Worm (Caenorhabditis elegans) whole organism, L4 larva: ENCODE results near the gene F20D12.7.
A peak's percentile ranks its signal among the peaks of the same experiment; 100 is the strongest.
"Not testable (repeated sequence)": the region's sequence is repeated elsewhere in the genome, so short reads cannot be mapped to it uniquely, and the experiment has no call there.

Experiments
- D1046.2 ChIP-seq: fragments of 200-800 bp; sonication (Bioruptor generic); IDR thresholded peaks from 2 replicates; pipeline ENCODE4 v1.3.6; 2022; ENCODE audit warnings: missing genetic modification characterization, missing compliant biosample characterization
- F26F4.8 ChIP-seq: fragments of 200-800 bp; sonication (Bioruptor generic); conservative IDR thresholded peaks from 2 replicates; pipeline ENCODE4 v1.3.6; 2022; ENCODE audit warnings: missing genetic modification characterization, missing compliant biosample characterization
- F37D6.2 ChIP-seq: sonication (generic microtip); optimal IDR thresholded peaks from 2 replicates; lab custom pipeline; 2016; ENCODE audit warnings: mild to moderate bottlenecking, missing genetic modification characterization, missing compliant biosample characterization
- F49E8.2 ChIP-seq: sonication (generic microtip); optimal IDR thresholded peaks from 2 replicates; lab custom pipeline; 2016; ENCODE audit warnings: missing compliant biosample characterization, mild to moderate bottlenecking, missing genetic modification characterization, borderline replicate concordance
- T20F7.1 ChIP-seq: fragments of 200-800 bp; sonication (Bioruptor generic); optimal IDR thresholded peaks from 2 replicates; lab custom pipeline; 2018; ENCODE audit warnings: mild to moderate bottlenecking, missing genetic modification characterization, missing compliant biosample characterization
- T26A8.4 ChIP-seq: fragments of 200-800 bp; sonication (Bioruptor generic); IDR thresholded peaks from 2 replicates; pipeline ENCODE4 v1.3.6; 2022; ENCODE audit warnings: missing genetic modification characterization, missing compliant biosample characterization
- ceh-44 ChIP-seq: fragments of 200-800 bp; sonication (Bioruptor generic); IDR thresholded peaks from 2 replicates; pipeline ENCODE4 v1.3.6; 2022; ENCODE audit warnings: missing genetic modification reagents, missing genetic modification characterization, missing compliant biosample characterization
- ceh-62 ChIP-seq: sonication (generic microtip); optimal IDR thresholded peaks from 2 replicates; lab custom pipeline; 2017; ENCODE audit warnings: missing biosample characterization, missing genetic modification characterization
- daf-16 ChIP-seq, 3 experiments: sonication (generic microtip); optimal IDR thresholded peaks; 2 replicates each; lab custom pipeline; 2016 to 2017; ENCODE audit warnings: missing genetic modification characterization in 3 of 3, missing genetic modification reagents in 3 of 3, mild to moderate bottlenecking in 2 of 3, missing compliant biosample characterization in 2 of 3, missing biosample characterization in 1 of 3, moderate library complexity in 1 of 3
- daf-8 ChIP-seq: fragments of 200-800 bp; sonication (Bioruptor generic); IDR thresholded peaks from 2 replicates; pipeline ENCODE4 v1.3.6; 2022; ENCODE audit warnings: missing genetic modification characterization, missing compliant biosample characterization
- dmd-6 ChIP-seq: fragments of 200-800 bp; sonication (Bioruptor generic); IDR thresholded peaks from 2 replicates; pipeline ENCODE4 v1.3.6; 2022; ENCODE audit warnings: missing genetic modification reagents, missing genetic modification characterization, missing compliant biosample characterization
- dpl-1 ChIP-seq: fragments of 150-350 bp; optimal IDR thresholded peaks from 2 replicates; lab custom pipeline; 2014; ENCODE audit warnings: missing biosample characterization, missing genetic modification reagents, missing genetic modification characterization
- duxl-1 ChIP-seq: sonication (generic microtip); optimal IDR thresholded peaks from 2 replicates; lab custom pipeline; 2016; ENCODE audit warnings: mild to moderate bottlenecking, missing genetic modification characterization, moderate library complexity, missing compliant biosample characterization; ENCODE audit not compliant: poor library complexity
- dve-1 ChIP-seq: sonication (generic microtip); optimal IDR thresholded peaks from 2 replicates; lab custom pipeline; 2017; ENCODE audit warnings: antibody characterized with exemption, mild to moderate bottlenecking, missing genetic modification characterization, missing compliant biosample characterization; ENCODE audit not compliant: insufficient read depth
- egl-43 ChIP-seq: fragments of 200-800 bp; sonication (Bioruptor generic); IDR thresholded peaks from 2 replicates; pipeline ENCODE4 v1.3.6; 2022; ENCODE audit warnings: missing genetic modification reagents, missing genetic modification characterization, missing compliant biosample characterization
- hif-1 ChIP-seq, 2 experiments: sonication (generic microtip); optimal IDR thresholded peaks; 2 replicates each; lab custom pipeline; 2016 to 2017; ENCODE audit warnings: missing compliant biosample characterization in 2 of 2, missing genetic modification characterization in 2 of 2, missing genetic modification reagents in 2 of 2, missing genotype in 2 of 2, mild to moderate bottlenecking in 1 of 2
- hlh-11 ChIP-seq: fragments of 200-800 bp; sonication (Bioruptor generic); optimal IDR thresholded peaks from 2 replicates; lab custom pipeline; 2018; ENCODE audit warnings: mild to moderate bottlenecking, missing genetic modification characterization, missing compliant biosample characterization
- hlh-30 ChIP-seq: sonication (generic microtip); optimal IDR thresholded peaks from 2 replicates; lab custom pipeline; 2017; ENCODE audit warnings: antibody characterized with exemption, mild to moderate bottlenecking, missing genetic modification characterization, missing compliant biosample characterization; ENCODE audit not compliant: insufficient read depth
- hmg-1.1 ChIP-seq: fragments of 200-800 bp; sonication (Bioruptor generic); IDR thresholded peaks from 2 replicates; pipeline ENCODE4 v1.3.6; 2022; ENCODE audit warnings: missing genetic modification reagents, missing genetic modification characterization, missing compliant biosample characterization
- lim-7 ChIP-seq: fragments of 200-800 bp; sonication (Bioruptor generic); IDR thresholded peaks from 2 replicates; pipeline ENCODE4 v1.3.6; 2022; ENCODE audit warnings: missing genetic modification characterization, missing compliant biosample characterization
- lin-1 ChIP-seq: fragments of 200-800 bp; sonication (Bioruptor generic); IDR thresholded peaks from 2 replicates; pipeline ENCODE4 v1.3.6; 2022; ENCODE audit warnings: missing genetic modification reagents, missing genetic modification characterization, missing compliant biosample characterization
- lin-13 ChIP-seq: fragments of 150-350 bp; optimal IDR thresholded peaks from 2 replicates; lab custom pipeline; 2014; ENCODE audit warnings: missing biosample characterization, missing genetic modification reagents, missing genetic modification characterization
- lin-38 ChIP-seq: fragments of 200-800 bp; sonication (Bioruptor generic); IDR thresholded peaks from 2 replicates; pipeline ENCODE4 v1.3.6; 2022; ENCODE audit warnings: missing genetic modification reagents, missing genetic modification characterization, missing compliant biosample characterization
- lir-3 ChIP-seq: sonication (generic microtip); optimal IDR thresholded peaks from 2 replicates; lab custom pipeline; 2016; ENCODE audit warnings: mild to moderate bottlenecking, missing genetic modification characterization, missing compliant biosample characterization
- lsy-2 ChIP-seq, 2 experiments: fragments of 150-350 bp in 1 of 2; sonication (generic microtip) in 1 of 2; optimal IDR thresholded peaks; 2 replicates each; lab custom pipeline; 2014 to 2017; ENCODE audit warnings: missing biosample characterization in 2 of 2, missing genetic modification characterization in 2 of 2
- madf-5 ChIP-seq, 2 experiments: fragments of 200-800 bp; sonication (Bioruptor generic); IDR thresholded peaks; 2 replicates each; pipeline ENCODE4 v1.3.6; 2022; ENCODE audit warnings: missing compliant biosample characterization in 2 of 2, missing genetic modification characterization in 2 of 2
- madf-9 ChIP-seq: fragments of 200-800 bp; sonication (Bioruptor generic); conservative IDR thresholded peaks from 2 replicates; pipeline ENCODE4 v1.3.6; 2022; ENCODE audit warnings: missing genetic modification reagents, missing genetic modification characterization, missing compliant biosample characterization
- mdl-1 ChIP-seq, 2 experiments: fragments of 150-350 bp in 1 of 2; sonication (generic microtip) in 1 of 2; optimal IDR thresholded peaks; 2 replicates each; lab custom pipeline; 2014 to 2017; ENCODE audit warnings: missing biosample characterization in 2 of 2, missing genetic modification characterization in 2 of 2
- mes-2 ChIP-seq: sonication (generic microtip); optimal IDR thresholded peaks from 2 replicates; lab custom pipeline; 2016; ENCODE audit warnings: missing genotype, mild to moderate bottlenecking, missing genetic modification characterization, missing compliant biosample characterization; ENCODE audit not compliant: poor library complexity, severe bottlenecking
- mxl-3 ChIP-seq: fragments of 200-800 bp; sonication (Bioruptor generic); optimal IDR thresholded peaks from 2 replicates; lab custom pipeline; 2018; ENCODE audit warnings: mild to moderate bottlenecking, missing genetic modification characterization, missing compliant biosample characterization
- php-3 ChIP-seq: fragments of 200-800 bp; sonication (Bioruptor generic); IDR thresholded peaks from 2 replicates; pipeline ENCODE4 v1.3.6; 2022; ENCODE audit warnings: missing genetic modification reagents, missing genetic modification characterization, missing compliant biosample characterization
- rbr-2 ChIP-seq: sonication (generic microtip); optimal IDR thresholded peaks from 2 replicates; lab custom pipeline; 2016; ENCODE audit warnings: missing genotype, missing genetic modification characterization, missing compliant biosample characterization
- saeg-2 ChIP-seq: fragments of 200-800 bp; sonication (Bioruptor generic); IDR thresholded peaks from 2 replicates; pipeline ENCODE4 v1.3.6; 2022; ENCODE audit warnings: missing genetic modification reagents, missing genetic modification characterization, missing compliant biosample characterization
- snpc-1.2 ChIP-seq: fragments of 200-800 bp; sonication (Bioruptor generic); IDR thresholded peaks from 2 replicates; pipeline ENCODE4 v1.3.6; 2022; ENCODE audit warnings: missing genetic modification reagents, missing genetic modification characterization, missing compliant biosample characterization
- snpc-4 ChIP-seq: fragments of 150-350 bp; optimal IDR thresholded peaks from 2 replicates; lab custom pipeline; 2014; ENCODE audit warnings: missing biosample characterization, missing genetic modification characterization
- spr-1 ChIP-seq: sonication (generic microtip); optimal IDR thresholded peaks from 2 replicates; lab custom pipeline; 2016; ENCODE audit warnings: mild to moderate bottlenecking, missing genetic modification characterization, missing compliant biosample characterization
- tag-97 ChIP-seq: fragments of 200-800 bp; sonication (Bioruptor generic); IDR thresholded peaks from 2 replicates; pipeline ENCODE4 v1.3.6; 2022; ENCODE audit warnings: missing genetic modification characterization, missing compliant biosample characterization
- vab-7 ChIP-seq: fragments of 200-800 bp; sonication (Bioruptor generic); IDR thresholded peaks from 2 replicates; pipeline ENCODE4 v1.3.6; 2022; ENCODE audit warnings: missing genetic modification reagents, missing genetic modification characterization, missing compliant biosample characterization
- zfp-3 ChIP-seq: fragments of 200-800 bp; sonication (Bioruptor generic); conservative IDR thresholded peaks from 2 replicates; pipeline ENCODE4 v1.3.6; 2022; ENCODE audit warnings: missing genetic modification reagents, missing genetic modification characterization, missing compliant biosample characterization

Gene F20D12.7

DNA sequence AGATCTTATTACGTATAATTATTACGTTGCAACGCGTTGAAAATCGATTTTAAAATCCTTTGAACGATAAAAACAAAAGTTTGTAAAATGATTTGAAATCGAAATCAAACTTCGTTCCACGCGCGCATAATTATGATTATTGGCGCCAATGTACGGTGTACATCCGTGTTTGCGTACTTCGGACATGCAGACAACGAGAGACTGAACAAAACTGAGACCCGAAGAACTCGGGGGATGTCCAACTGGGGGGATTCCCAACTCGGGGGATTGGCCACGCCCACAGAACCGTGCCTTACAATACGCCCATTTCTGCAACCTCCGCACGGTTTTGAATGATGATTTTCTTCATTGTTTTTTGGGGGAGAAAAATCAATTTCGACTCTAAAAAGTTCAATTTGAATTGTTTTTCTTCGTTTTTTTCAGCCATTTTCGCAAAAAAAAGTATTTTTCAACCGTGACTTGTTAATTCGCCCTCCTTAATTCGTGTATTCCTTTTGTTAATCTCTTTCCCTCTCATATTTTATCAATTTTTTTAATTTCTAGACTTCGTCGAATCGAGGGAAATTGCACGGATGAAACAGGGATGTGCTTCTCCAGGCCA is 8.3 kb upstream of the F20D12.7 start, which contains the start of gene F20D12.12 (continued):
- peak; percentile 71; the same call in 1 of the 2 replicates for TF ChIP-seq madf-9
- TF ChIP-seq hmg-1.1 (GFP tag; lab: Robert Waterston, UW): peak; percentile 94
- TF ChIP-seq D1046.2: peak; percentile 80; the same call in 1 of the 2 replicates
- peak; percentile 91 for TF ChIP-seq lin-38 (GFP tag; lab: Robert Waterston, UW)
- TF ChIP-seq rbr-2: peak; percentile 74
- peak; percentile 27 for TF ChIP-seq F37D6.2
- TF ChIP-seq lin-13 (GFP tag; lab: Kevin White, UChicago): peak; percentile 32
- TF ChIP-seq F49E8.2 (tag; lab: Kevin White, UChicago): peak; percentile 52
- peak in 1 of 2 experiments; percentile 64 for TF ChIP-seq mdl-1 (tag; optimal IDR thresholded peaks at IDR 0.05; lab: Kevin White, UChicago)
- TF ChIP-seq saeg-2 (GFP tag; lab: Robert Waterston, UW): 0 out of 2 replicates have a peak, but pooled peaks have one; percentile 62
- TF ChIP-seq zfp-3 (GFP tag; lab: Robert Waterston, UW): peak; percentile 80
- peak; percentile 70 to 96 for TF ChIP-seq lsy-2 (tag; optimal IDR thresholded peaks at IDR 0.05; lab: Kevin White, UChicago)
- TF ChIP-seq lim-7 (GFP tag; lab: Robert Waterston, UW): peak; percentile 50; the same call in 1 of the 2 replicates
- TF ChIP-seq T26A8.4 (GFP tag; lab: Robert Waterston, UW): peak; percentile 81
- peak; percentile 30 for TF ChIP-seq mxl-3
- TF ChIP-seq hif-1 (tag; optimal IDR thresholded peaks at IDR 0.05; lab: Kevin White, UChicago): peak in 1 of 2 experiments; percentile 49
- peak; percentile 96 for TF ChIP-seq ceh-44 (GFP tag; lab: Robert Waterston, UW)
- peak; percentile 68 for TF ChIP-seq hlh-11 (tag; lab: Kevin White, UChicago)
- not testable (repeated sequence) for TF ChIP-seq daf-16 (GFP tag; optimal IDR thresholded peaks at IDR 0.05; lab: Kevin White, UChicago)
- TF ChIP-seq daf-16 (tag; optimal IDR thresholded peaks at IDR 0.05; lab: Kevin White, UChicago): peak; percentile 13
- peak; percentile 54 for TF ChIP-seq dve-1 (tag; lab: Kevin White, UChicago)
- peak; percentile 29 for TF ChIP-seq spr-1 (tag; lab: Kevin White, UChicago)
- peak; percentile 96 for TF ChIP-seq vab-7 (GFP tag; lab: Robert Waterston, UW)
- TF ChIP-seq snpc-1.2 (GFP tag; lab: Robert Waterston, UW): peak; percentile 85
- peak; percentile 85 for TF ChIP-seq lin-1 (GFP tag; lab: Robert Waterston, UW)
- TF ChIP-seq duxl-1 (tag; lab: Kevin White, UChicago): peak; percentile 5
- peak; percentile 48 for TF ChIP-seq hlh-30

DNA sequence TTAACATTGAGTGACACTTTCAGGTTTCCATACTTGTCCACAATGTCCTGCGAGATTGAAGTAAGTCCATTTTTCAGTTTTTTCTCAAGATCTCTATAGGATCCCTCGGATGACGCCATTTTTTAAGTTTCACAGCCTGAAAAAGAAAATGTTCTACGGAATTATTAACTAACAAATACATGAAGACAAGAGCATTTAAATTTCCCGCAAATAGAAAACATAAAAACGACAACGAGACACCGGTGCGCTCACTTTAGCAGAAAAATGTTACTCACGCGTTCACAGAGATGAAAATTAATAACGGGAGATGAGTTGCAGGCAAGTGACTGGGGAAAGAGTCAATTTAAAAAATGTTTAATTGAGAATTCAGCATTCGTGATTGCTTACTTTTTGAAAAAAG is 7.7 kb upstream of the F20D12.7 start, which contains the start of gene czw-1:
TSS of gene czw-1 (minus strand) at position 369 of the 400 bp plus-strand sequence.
- TF ChIP-seq snpc-4 (tag; lab: Kevin White, UChicago) (no peak), daf-8 (GFP tag; lab: Robert Waterston, UW) (no peak), F26F4.8 (GFP tag; lab: Robert Waterston, UW) (no peak), F37D6.2 (no peak), T20F7.1 (GFP tag; lab: Kevin White, UChicago) (peak; percentile 71), madf-5 (GFP tag; IDR thresholded peaks at IDR 0.05; lab: Robert Waterston, UW) (no peak), F49E8.2 (tag; lab: Kevin White, UChicago) (no peak), lir-3 (tag; lab: Kevin White, UChicago) (no peak), ceh-62 (tag; lab: Kevin White, UChicago) (no peak), dpl-1 (no peak), dmd-6 (GFP tag; lab: Robert Waterston, UW) (no peak), php-3 (GFP tag; lab: Robert Waterston, UW) (no peak), mes-2 (tag; lab: Kevin White, UChicago) (peak; percentile 12), tag-97 (GFP tag; lab: Robert Waterston, UW) (no peak), egl-43 (GFP tag; lab: Robert Waterston, UW) (no peak)
